6 worm cellular contexts compared by ENCODE assay signal in the genomic region with DNA sequence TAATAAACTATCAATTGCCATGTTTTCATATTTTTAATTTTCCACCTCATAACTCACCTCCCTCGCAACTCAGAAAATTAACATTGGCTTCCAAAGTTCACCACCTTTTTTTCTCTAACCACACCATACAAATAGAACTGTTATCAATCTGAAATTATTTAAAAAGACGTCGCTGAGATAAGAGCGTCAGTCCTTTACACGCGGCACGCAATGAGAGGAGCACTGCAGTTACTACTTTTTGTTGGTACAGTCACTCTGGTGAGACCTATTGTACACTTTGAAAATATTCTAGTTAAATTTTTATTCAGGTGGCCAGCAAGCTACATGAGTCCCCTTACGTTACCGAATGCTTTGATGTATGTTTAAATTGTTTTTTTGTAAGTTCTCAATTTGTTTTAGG.
A peak's percentile ranks its signal among the peaks of the same experiment; 100 is the strongest.
TF ChIP-seq lines count a peak whose summit lies in the region.

A gene (plus strand): TSS at position 199 of the 400 bp plus-strand sequence.

TF ChIP-seq in whole organism, L1 larva, 84 proteins besides CTCF, POLR2A, EP300 and RAD21:
- TF ChIP-seq ama-1 (optimal IDR thresholded peaks at IDR 0.05; lab: Kevin White, UChicago) = no peak
- TF ChIP-seq elt-2 (tag; optimal IDR thresholded peaks at IDR 0.05; lab: Kevin White, UChicago) = peak; percentile 72

TF ChIP-seq in whole organism, L2 larva, 48 proteins besides CTCF, POLR2A, EP300 and RAD21:
- TF ChIP-seq sma-9 (GFP tag; optimal IDR thresholded peaks at IDR 0.05; lab: Kevin White, UChicago) (peak; percentile 17), sma-9 (tag; optimal IDR thresholded peaks at IDR 0.05; lab: Kevin White, UChicago) (no peak), crh-2 (tag; optimal IDR thresholded peaks at IDR 0.05; lab: Kevin White, UChicago) (peak; percentile 40), F13H6.1 (tag; optimal IDR thresholded peaks at IDR 0.05; lab: Kevin White, UChicago) (no peak), unc-55 (GFP tag; optimal IDR thresholded peaks at IDR 0.05; lab: Kevin White, UChicago) (no peak), fos-1 (tag; optimal IDR thresholded peaks at IDR 0.05; lab: Kevin White, UChicago) (peak; percentile 58), gmeb-1 (tag; optimal IDR thresholded peaks at IDR 0.05; lab: Kevin White, UChicago) (peak; percentile 4)

TF ChIP-seq in whole organism, L3 larva, 47 proteins besides CTCF, POLR2A, EP300 and RAD21:
- no peak for TF ChIP-seq aly-2 (tag; optimal IDR thresholded peaks at IDR 0.05; lab: Kevin White, UChicago)
- no peak for TF ChIP-seq ceh-16 (tag; optimal IDR thresholded peaks at IDR 0.05; lab: Kevin White, UChicago)
- TF ChIP-seq pqm-1 (tag; optimal IDR thresholded peaks at IDR 0.05; lab: Kevin White, UChicago) = peak; percentile 46
- TF ChIP-seq eor-1 (tag; optimal IDR thresholded peaks at IDR 0.05; lab: Kevin White, UChicago) = no peak
- peak; percentile 74 for TF ChIP-seq elt-2 (tag; optimal IDR thresholded peaks at IDR 0.05; lab: Kevin White, UChicago)
- TF ChIP-seq nhr-11 (tag; optimal IDR thresholded peaks at IDR 0.05; lab: Kevin White, UChicago) = no peak
- no peak for TF ChIP-seq nhr-43 (tag; optimal IDR thresholded peaks at IDR 0.05; lab: Kevin White, UChicago; ENCODE audit: poor library complexity, severe bottlenecking)
- peak; percentile 39 for TF ChIP-seq pha-4 (tag; optimal IDR thresholded peaks at IDR 0.05; lab: Kevin White, UChicago)

TF ChIP-seq in whole organism, L4 larva, 104 proteins besides CTCF, POLR2A, EP300 and RAD21 (continues in another document):
- TF ChIP-seq egl-43 (GFP tag; IDR thresholded peaks at IDR 0.05; lab: Robert Waterston, UW) (no peak), daf-12 (tag; optimal IDR thresholded peaks at IDR 0.05; lab: Kevin White, UChicago) (no peak), nhr-6 (tag; optimal IDR thresholded peaks at IDR 0.05; lab: Kevin White, UChicago) (no peak), rbr-2 (tag; optimal IDR thresholded peaks at IDR 0.05; lab: Kevin White, UChicago) (no peak), unc-39 (tag; optimal IDR thresholded peaks at IDR 0.05; lab: Kevin White, UChicago) (no peak), mxl-2 (GFP tag; conservative IDR thresholded peaks at IDR 0.05; lab: Robert Waterston, UW) (no peak), duxl-1 (tag; optimal IDR thresholded peaks at IDR 0.05; lab: Kevin White, UChicago; ENCODE audit: poor library complexity) (no peak), nhr-102 (tag; optimal IDR thresholded peaks at IDR 0.05; lab: Kevin White, UChicago) (no peak), nhr-28 (tag; optimal IDR thresholded peaks at IDR 0.05; lab: Kevin White, UChicago) (peak; percentile 50), ZK546.5 (tag; optimal IDR thresholded peaks at IDR 0.05; lab: Kevin White, UChicago) (no peak), nhr-41 (GFP tag; IDR thresholded peaks at IDR 0.05; lab: Robert Waterston, UW) (no peak), dve-1 (tag; optimal IDR thresholded peaks at IDR 0.05; lab: Kevin White, UChicago; ENCODE audit: insufficient read depth) (peak; percentile 50), egl-27 (tag; optimal IDR thresholded peaks at IDR 0.05; lab: Kevin White, UChicago) (no peak), unc-62 (GFP tag; optimal IDR thresholded peaks at IDR 0.05 in 1 of 2; lab: Kevin White, UChicago) (no peak), unc-62 (tag; optimal IDR thresholded peaks at IDR 0.05; lab: Kevin White, UChicago) (no peak), lin-39 (tag; optimal IDR thresholded peaks at IDR 0.05; lab: Kevin White, UChicago) (no peak), dpl-1 (GFP tag; optimal IDR thresholded peaks at IDR 0.05; lab: Kevin White, UChicago) (no peak), fkh-10 (GFP tag; optimal IDR thresholded peaks at IDR 0.05; lab: Kevin White, UChicago) (no peak), unc-130 (GFP tag; optimal IDR thresholded peaks at IDR 0.05; lab: Kevin White, UChicago) (no peak), Y75B8A.6 (GFP tag; IDR thresholded peaks at IDR 0.05; lab: Robert Waterston, UW) (no peak), hlh-11 (tag; optimal IDR thresholded peaks at IDR 0.05; lab: Kevin White, UChicago) (peak; percentile 5), attf-4 (tag; optimal IDR thresholded peaks at IDR 0.05; lab: Kevin White, UChicago) (no peak), T20F7.1 (GFP tag; optimal IDR thresholded peaks at IDR 0.05; lab: Kevin White, UChicago) (no peak), lin-1 (GFP tag; IDR thresholded peaks at IDR 0.05; lab: Robert Waterston, UW) (0 out of 2 replicates have a peak, but pooled peaks have one; percentile 10)

TF ChIP-seq in whole organism, late embryonic, 69 proteins besides CTCF, POLR2A, EP300 and RAD21:
- TF ChIP-seq elt-2 (tag; optimal IDR thresholded peaks at IDR 0.05; lab: Kevin White, UChicago) (peak; percentile 18), ceh-22 (tag; optimal IDR thresholded peaks at IDR 0.05; lab: Kevin White, UChicago) (no peak), unc-3 (GFP tag; conservative IDR thresholded peaks at IDR 0.05; lab: Robert Waterston, UW) (no peak), unc-3 (tag; optimal IDR thresholded peaks at IDR 0.05; lab: Kevin White, UChicago) (no peak), tbx-2 (tag; optimal IDR thresholded peaks at IDR 0.05; lab: Kevin White, UChicago) (no peak)

TF ChIP-seq in whole organism, young adult, 124 proteins besides CTCF, POLR2A, EP300 and RAD21:
- TF ChIP-seq tbp1 (GFP tag; optimal IDR thresholded peaks at IDR 0.05; lab: Kevin White, UChicago) = peak; percentile 1
- peak; percentile 18 for TF ChIP-seq nhr-80 (tag; optimal IDR thresholded peaks at IDR 0.05; lab: Kevin White, UChicago)
- no peak for TF ChIP-seq attf-6 (GFP tag; IDR thresholded peaks at IDR 0.05; lab: Robert Waterston, UW)
- no peak for TF ChIP-seq let-607 (tag; optimal IDR thresholded peaks at IDR 0.05; lab: Kevin White, UChicago)
